Fruit fly (Drosophila melanogaster): Measurements from ENCODE around the gene rin.

DNA sequence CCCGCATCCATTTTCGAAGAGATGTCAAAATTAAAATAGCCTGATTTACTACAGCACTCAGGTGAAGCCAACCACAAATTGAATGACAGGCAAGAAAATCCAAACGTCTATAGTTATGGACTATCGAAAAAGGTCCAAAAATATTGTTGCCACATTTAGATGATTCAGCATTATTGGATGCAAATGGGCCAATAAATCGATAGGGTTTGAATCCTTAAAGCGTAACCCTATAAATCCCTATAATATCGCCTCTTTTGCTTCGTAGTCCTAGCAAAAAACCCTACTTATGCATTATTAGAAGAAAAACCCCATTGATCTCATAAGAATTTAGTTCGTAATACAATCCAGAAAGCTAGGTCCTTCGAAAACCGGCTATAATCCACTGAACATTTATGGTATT is 9.5 kb downstream of the rin start, which contains the start of gene Rbp4:
- TF ChIP-seq Lpt (GFP tag; optimal IDR thresholded peaks at IDR 0.05) (no peak), CG4318 (GFP tag; optimal IDR thresholded peaks at IDR 0.05) (no peak), CG34406 (GFP tag; optimal IDR thresholded peaks at IDR 0.05) (no peak), Hr4 (GFP tag; optimal IDR thresholded peaks at IDR 0.05) (no peak), Eip75B (GFP tag; optimal IDR thresholded peaks at IDR 0.05) (no peak), Sox14 (GFP tag; optimal IDR thresholded peaks at IDR 0.05) (no peak), Met (GFP tag; optimal IDR thresholded peaks at IDR 0.05) (no peak), CG6854 (GFP tag; optimal IDR thresholded peaks at IDR 0.05) (no peak), Sox15 (GFP tag; optimal IDR thresholded peaks at IDR 0.05) (no peak), eg (GFP tag; IDR thresholded peaks at IDR 0.05) (no peak), fd85E (GFP tag; optimal IDR thresholded peaks at IDR 0.05) (no peak), CG9139 (GFP tag; optimal IDR thresholded peaks at IDR 0.05) (no peak)

All from whole organism, prepupa.